Worm (Caenorhabditis elegans) whole organism, late embryonic: ENCODE data around the gene K08E7.8.

Source experiments
- C08G9.2 ChIP-seq: sonication (generic microtip); optimal IDR thresholded peaks from 2 replicates; lab custom pipeline; 2016; ENCODE audit warnings: mild to moderate bottlenecking, missing genetic modification characterization, moderate library complexity, missing compliant biosample characterization
- F13H6.1 ChIP-seq: sonication (generic microtip); optimal IDR thresholded peaks from 2 replicates; lab custom pipeline; 2016; ENCODE audit warnings: missing genetic modification characterization, missing compliant biosample characterization
- K02D7.2 ChIP-seq: sonication (generic microtip); optimal IDR thresholded peaks from 2 replicates; lab custom pipeline; 2017; ENCODE audit warnings: mild to moderate bottlenecking, missing genetic modification characterization, missing compliant biosample characterization
- T23F11.4 ChIP-seq: fragments of 200-800 bp; sonication (Bioruptor generic); optimal IDR thresholded peaks from 2 replicates; lab custom pipeline; 2018; ENCODE audit warnings: mild to moderate bottlenecking, missing genetic modification characterization, missing compliant biosample characterization
- ahr-1 ChIP-seq: sonication (generic microtip); optimal IDR thresholded peaks from 2 replicates; lab custom pipeline; 2016; ENCODE audit warnings: missing genetic modification characterization, missing compliant biosample characterization
- ceh-14 ChIP-seq: sonication (generic microtip); optimal IDR thresholded peaks from 2 replicates; lab custom pipeline; 2016; ENCODE audit warnings: missing genotype, missing genetic modification characterization, missing compliant biosample characterization
- ceh-18 ChIP-seq: sonication (generic microtip); optimal IDR thresholded peaks from 2 replicates; lab custom pipeline; 2016; ENCODE audit warnings: missing genetic modification characterization, missing compliant biosample characterization
- ceh-19 ChIP-seq: fragments of 200-800 bp; sonication (Bioruptor generic); optimal IDR thresholded peaks from 2 replicates; lab custom pipeline; 2018; ENCODE audit warnings: mild to moderate bottlenecking, missing genetic modification characterization, missing compliant biosample characterization
- ceh-22 ChIP-seq: sonication (generic microtip); optimal IDR thresholded peaks from 2 replicates; lab custom pipeline; 2017; ENCODE audit warnings: missing biosample characterization, missing genetic modification characterization
- ceh-24 ChIP-seq: sonication (generic microtip); optimal IDR thresholded peaks from 2 replicates; lab custom pipeline; 2016; ENCODE audit warnings: mild to moderate bottlenecking, missing genetic modification characterization, missing compliant biosample characterization
- ceh-31 ChIP-seq: sonication (generic microtip); optimal IDR thresholded peaks from 2 replicates; lab custom pipeline; 2016; ENCODE audit warnings: missing genetic modification characterization, missing compliant biosample characterization
- ceh-45 ChIP-seq: fragments of 200-800 bp; sonication (Bioruptor generic); IDR thresholded peaks from 2 replicates; pipeline ENCODE4 v1.3.6; 2022; ENCODE audit warnings: missing genetic modification reagents, missing genetic modification characterization, missing compliant biosample characterization
- ceh-48 ChIP-seq: sonication (generic microtip); optimal IDR thresholded peaks from 2 replicates; lab custom pipeline; 2016; ENCODE audit warnings: missing genetic modification characterization, inconsistent platforms, missing compliant biosample characterization
- ceh-6 ChIP-seq: fragments of 200-800 bp; sonication (Bioruptor generic); optimal IDR thresholded peaks from 2 replicates; lab custom pipeline; 2018; ENCODE audit warnings: mild to moderate bottlenecking, missing genetic modification characterization, missing compliant biosample characterization
- ceh-9 ChIP-seq: sonication (generic microtip); optimal IDR thresholded peaks from 2 replicates; lab custom pipeline; 2016; ENCODE audit warnings: mild to moderate bottlenecking, missing genetic modification characterization, inconsistent platforms, missing compliant biosample characterization
- che-1 ChIP-seq: sonication (generic microtip); optimal IDR thresholded peaks from 2 replicates; lab custom pipeline; 2016; ENCODE audit warnings: mild to moderate bottlenecking, missing genetic modification characterization, missing compliant biosample characterization
- dmd-4 ChIP-seq: sonication (generic microtip); optimal IDR thresholded peaks from 2 replicates; lab custom pipeline; 2016; ENCODE audit warnings: borderline replicate concordance, missing genetic modification characterization, missing compliant biosample characterization
- dve-1 ChIP-seq: sonication (generic microtip); optimal IDR thresholded peaks from 2 replicates; lab custom pipeline; 2017; ENCODE audit warnings: antibody characterized with exemption, mild to moderate bottlenecking, missing genetic modification characterization, missing compliant biosample characterization
- elt-2 ChIP-seq: sonication (generic microtip); optimal IDR thresholded peaks from 2 replicates; lab custom pipeline; 2016; ENCODE audit warnings: missing genetic modification reagents, missing genetic modification characterization, missing compliant biosample characterization
- ets-4 ChIP-seq: sonication (generic microtip); optimal IDR thresholded peaks from 2 replicates; lab custom pipeline; 2016; ENCODE audit warnings: missing genetic modification characterization, missing compliant biosample characterization
- eyg-1 ChIP-seq: sonication (generic microtip); optimal IDR thresholded peaks from 2 replicates; lab custom pipeline; 2016; ENCODE audit warnings: missing genotype, missing genetic modification characterization, missing compliant biosample characterization
- fkh-6 ChIP-seq: sonication (generic microtip); optimal IDR thresholded peaks from 2 replicates; lab custom pipeline; 2016; ENCODE audit warnings: missing genetic modification characterization, missing compliant biosample characterization
- gmeb-2 ChIP-seq: sonication (generic microtip); optimal IDR thresholded peaks from 2 replicates; lab custom pipeline; 2016; ENCODE audit warnings: missing genetic modification characterization, inconsistent platforms, missing compliant biosample characterization
- hlh-6 ChIP-seq: sonication (generic microtip); optimal IDR thresholded peaks from 2 replicates; lab custom pipeline; 2016; ENCODE audit warnings: missing genotype, missing genetic modification characterization, missing compliant biosample characterization
- lin-11 ChIP-seq: fragments of 200-800 bp; sonication (Bioruptor generic); optimal IDR thresholded peaks from 2 replicates; lab custom pipeline; 2018; ENCODE audit warnings: mild to moderate bottlenecking, missing genetic modification characterization, missing compliant biosample characterization
- mec-3 ChIP-seq: sonication (generic microtip); optimal IDR thresholded peaks from 2 replicates; lab custom pipeline; 2016; ENCODE audit warnings: borderline replicate concordance, missing genetic modification characterization, missing compliant biosample characterization
- nfya-1 ChIP-seq: sonication (generic microtip); optimal IDR thresholded peaks from 2 replicates; lab custom pipeline; 2017; ENCODE audit warnings: missing genetic modification characterization, mild to moderate bottlenecking, missing compliant biosample characterization, antibody characterized with exemption, moderate library complexity
- nhr-232 ChIP-seq: sonication (generic microtip); optimal IDR thresholded peaks from 2 replicates; lab custom pipeline; 2016; ENCODE audit warnings: missing genetic modification characterization, missing compliant biosample characterization
- pag-3 ChIP-seq: sonication (generic microtip); optimal IDR thresholded peaks from 2 replicates; lab custom pipeline; 2016; ENCODE audit warnings: missing compliant biosample characterization, missing genetic modification characterization, borderline replicate concordance
- pha-2 ChIP-seq: sonication (generic microtip); optimal IDR thresholded peaks from 2 replicates; lab custom pipeline; 2017; ENCODE audit warnings: mild to moderate bottlenecking, missing genetic modification characterization, missing compliant biosample characterization
- ref-2 ChIP-seq: sonication (generic microtip); optimal IDR thresholded peaks from 2 replicates; lab custom pipeline; 2016; ENCODE audit warnings: missing genetic modification characterization, missing compliant biosample characterization
- sdc-2 ChIP-seq: sonication (generic microtip); optimal IDR thresholded peaks from 2 replicates; lab custom pipeline; 2016; ENCODE audit warnings: missing genotype, missing genetic modification characterization, missing compliant biosample characterization
- sox-2 ChIP-seq: fragments of 200-800 bp; sonication (Bioruptor generic); IDR thresholded peaks from 2 replicates; pipeline ENCODE4 v1.3.6; 2022; ENCODE audit warnings: missing genetic modification reagents, missing genetic modification characterization, missing compliant biosample characterization
- sox-4 ChIP-seq: sonication (generic microtip); optimal IDR thresholded peaks from 2 replicates; lab custom pipeline; 2017; ENCODE audit warnings: mild to moderate bottlenecking, missing genetic modification characterization, inconsistent platforms, missing compliant biosample characterization
- tbx-2 ChIP-seq: sonication (generic microtip); optimal IDR thresholded peaks from 2 replicates; lab custom pipeline; 2016; ENCODE audit warnings: missing genetic modification characterization, missing compliant biosample characterization
- tbx-7 ChIP-seq: sonication (generic microtip); optimal IDR thresholded peaks from 2 replicates; lab custom pipeline; 2016; ENCODE audit warnings: missing genotype, missing genetic modification characterization, missing compliant biosample characterization
- ttx-3 ChIP-seq: sonication (generic microtip); optimal IDR thresholded peaks from 2 replicates; lab custom pipeline; 2016; ENCODE audit warnings: missing genetic modification reagents, missing genetic modification characterization, missing compliant biosample characterization
- unc-55 ChIP-seq: sonication (generic microtip); optimal IDR thresholded peaks from 2 replicates; lab custom pipeline; 2017; ENCODE audit warnings: missing biosample characterization, missing genetic modification reagents, missing genetic modification characterization
- unc-86 ChIP-seq: sonication (generic microtip); optimal IDR thresholded peaks from 2 replicates; lab custom pipeline; 2016; ENCODE audit warnings: missing genetic modification characterization, missing compliant biosample characterization
- zip-5 ChIP-seq: sonication (generic microtip); optimal IDR thresholded peaks from 2 replicates; lab custom pipeline; 2016; ENCODE audit warnings: missing genetic modification characterization, missing compliant biosample characterization
- ztf-16 ChIP-seq: sonication (generic microtip); optimal IDR thresholded peaks from 2 replicates; lab custom pipeline; 2017; ENCODE audit warnings: missing genetic modification characterization, missing compliant biosample characterization

K08E7.8 gene

ce11 chrIV:12620921-12621320 is 35.1 kb upstream of the K08E7.8 start:
- TF ChIP-seq unc-55 (GFP tag; lab: Kevin White, UChicago) (peak; percentile 65), ref-2 (tag; lab: Kevin White, UChicago) (no peak), ahr-1 (no peak)

ce11 chrIV:12618877-12619276 is 33.0 kb upstream of the K08E7.8 start:
- TF ChIP-seq sox-2 (GFP tag; lab: Robert Waterston, UW) (peak; percentile 77), hlh-6 (tag; lab: Kevin White, UChicago) (no peak), ref-2 (tag; lab: Kevin White, UChicago) (no peak)

- TF ChIP-seq ceh-18 (tag; lab: Kevin White, UChicago) (no peak), ceh-14 (no peak)
These were observed 32.1 kb upstream of the K08E7.8 start for ce11 chrIV:12617934-12618333.

ce11 chrIV:12616943-12617689 is 31.2 kb upstream of the K08E7.8 start:
- TF ChIP-seq C08G9.2 (tag; lab: Kevin White, UChicago) (no peak), sdc-2 (tag; lab: Kevin White, UChicago) (no peak), zip-5 (peak; percentile 4), ceh-48 (tag; lab: Kevin White, UChicago) (peak; percentile 72), dve-1 (no peak), dmd-4 (no peak), unc-55 (GFP tag; lab: Kevin White, UChicago) (peak; percentile 45), ceh-24 (tag; lab: Kevin White, UChicago) (no peak), che-1 (tag; lab: Kevin White, UChicago) (peak; percentile 0), ttx-3 (tag; lab: Kevin White, UChicago) (no peak), F13H6.1 (tag; lab: Kevin White, UChicago) (no peak), nfya-1 (tag; lab: Kevin White, UChicago) (peak; percentile 99), ztf-16 (no peak), eyg-1 (no peak), lin-11 (tag; lab: Kevin White, UChicago) (no peak)

ce11 chrIV:12615122-12615745 is 29.4 kb upstream of the K08E7.8 start:
- TF ChIP-seq nfya-1 (tag; lab: Kevin White, UChicago) = peak; percentile 21
- peak; percentile 61 for TF ChIP-seq tbx-2 (tag; lab: Kevin White, UChicago)
- TF ChIP-seq sox-2 (GFP tag; lab: Robert Waterston, UW) = no peak
- TF ChIP-seq unc-55 (GFP tag; lab: Kevin White, UChicago) = peak; percentile 28
- peak; percentile 0 for TF ChIP-seq ref-2 (tag; lab: Kevin White, UChicago)
- no peak for TF ChIP-seq ceh-22 (tag; lab: Kevin White, UChicago)
- no peak for TF ChIP-seq gmeb-2 (tag; lab: Kevin White, UChicago)
- TF ChIP-seq fkh-6 (tag; lab: Kevin White, UChicago) = peak; percentile 24
- peak; percentile 0 for TF ChIP-seq dve-1
- TF ChIP-seq pag-3 (tag; lab: Kevin White, UChicago) = no peak
- peak; percentile 15 for TF ChIP-seq ceh-18 (tag; lab: Kevin White, UChicago)
- no peak for TF ChIP-seq ets-4

DNA sequence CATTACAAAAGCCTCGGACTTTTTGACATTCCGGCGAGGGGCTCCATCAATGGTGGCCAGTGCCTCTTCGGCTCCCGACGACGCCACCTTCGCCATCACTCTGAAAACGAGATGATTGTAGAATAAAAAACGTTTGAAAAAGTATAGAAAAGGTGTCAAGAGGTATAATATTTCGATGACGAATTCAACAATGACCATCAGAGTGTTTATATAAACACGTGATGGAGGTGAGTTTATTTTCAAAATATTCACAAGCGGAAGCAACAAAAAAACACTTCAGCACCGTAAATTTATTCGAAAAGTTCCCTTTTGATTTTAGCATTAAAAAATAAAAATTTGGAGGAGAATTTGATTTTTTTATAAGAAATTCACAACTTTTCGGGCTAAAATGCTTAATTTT is 28.8 kb upstream of the K08E7.8 start, which contains the start of gene efa-6:
TSS of gene efa-6 (minus strand) at position 101 of the 400 bp plus-strand sequence.
- TF ChIP-seq sox-4 (tag; lab: Kevin White, UChicago) (no peak), ceh-14 (no peak), mec-3 (tag; lab: Kevin White, UChicago) (no peak), ceh-19 (GFP tag; lab: Kevin White, UChicago) (no peak), tbx-7 (no peak), nhr-232 (tag; lab: Kevin White, UChicago) (no peak), ceh-45 (GFP tag; lab: Robert Waterston, UW) (no peak), pha-2 (no peak), K02D7.2 (tag; lab: Kevin White, UChicago) (no peak), ceh-6 (GFP tag; lab: Kevin White, UChicago) (no peak), ref-2 (tag; lab: Kevin White, UChicago) (no peak), ceh-31 (no peak), elt-2 (no peak), ceh-9 (tag; lab: Kevin White, UChicago) (no peak), sox-2 (GFP tag; lab: Robert Waterston, UW) (no peak), lin-11 (tag; lab: Kevin White, UChicago) (no peak), unc-86 (tag; lab: Kevin White, UChicago) (no peak), T23F11.4 (GFP tag; lab: Kevin White, UChicago) (no peak), F13H6.1 (tag; lab: Kevin White, UChicago) (no peak)
- TF ChIP-seq, all 69 proteins: peak for 0
